Worm (Caenorhabditis elegans) whole organism, L1 larva: ENCODE measurements around the gene dsl-6.

Experiments
- aly-2 ChIP-seq: fragments of 150-350 bp; optimal IDR thresholded peaks from 2 replicates; lab custom pipeline; 2014; ENCODE audit warnings: missing biosample characterization, missing genetic modification characterization
- dpl-1 ChIP-seq, 3 experiments: fragments of 150-350 bp in 2 of 3; sonication (generic microtip) in 1 of 3; optimal IDR thresholded peaks; 2 replicates each; lab custom pipeline; 2014 to 2017; ENCODE audit warnings: missing biosample characterization in 3 of 3, missing genetic modification characterization in 3 of 3, missing genetic modification reagents in 3 of 3
- fos-1 ChIP-seq: fragments of 150-350 bp; optimal IDR thresholded peaks from 2 replicates; lab custom pipeline; 2014; ENCODE audit warnings: missing biosample characterization, missing genetic modification characterization
- lin-13 ChIP-seq: fragments of 150-350 bp; optimal IDR thresholded peaks from 2 replicates; lab custom pipeline; 2014; ENCODE audit warnings: missing biosample characterization, missing genetic modification reagents, missing genetic modification characterization
- nhr-19 ChIP-seq: fragments of 200-800 bp; sonication (Bioruptor generic); conservative IDR thresholded peaks from 2 replicates; pipeline ENCODE4 v1.3.6; 2022; ENCODE audit warnings: missing genetic modification characterization, missing compliant biosample characterization
- pax-3 ChIP-seq: fragments of 200-800 bp; sonication (Bioruptor generic); optimal IDR thresholded peaks from 2 replicates; lab custom pipeline; 2018; ENCODE audit warnings: mild to moderate bottlenecking, missing genetic modification characterization, moderate library complexity, missing compliant biosample characterization
- unc-62 ChIP-seq: fragments of 150-350 bp; optimal IDR thresholded peaks from 2 replicates; lab custom pipeline; 2014; ENCODE audit warnings: missing biosample characterization, missing genetic modification reagents, missing genetic modification characterization

DNA sequence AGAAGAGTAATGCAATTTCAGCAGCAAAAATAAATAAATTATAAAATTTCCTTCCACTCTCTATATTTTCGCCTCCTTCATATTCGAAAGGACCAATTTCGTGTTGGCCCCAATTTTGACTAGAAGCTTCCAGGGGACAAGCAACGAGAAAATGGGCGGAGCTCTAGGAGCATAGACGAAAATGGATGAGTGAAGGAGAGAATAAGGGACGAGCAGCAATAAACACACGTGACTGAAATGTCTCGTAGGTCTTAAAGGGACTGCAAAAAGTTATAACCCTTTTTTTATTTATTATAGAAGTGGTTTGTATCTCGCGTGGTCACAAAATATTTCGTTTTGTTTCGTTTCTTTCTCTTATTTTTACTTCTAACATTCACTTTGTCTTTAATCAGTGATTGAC is 48.4 kb downstream of the dsl-6 start:
- no peak for TF ChIP-seq aly-2
- no peak for TF ChIP-seq pax-3
- TF ChIP-seq fos-1 (tag; lab: Kevin White, UChicago) = no peak
- TF ChIP-seq unc-62 (GFP tag; lab: Kevin White, UChicago) = no peak
- TF ChIP-seq lin-13 (GFP tag; lab: Kevin White, UChicago) = no peak
- TF ChIP-seq dpl-1 (GFP tag; optimal IDR thresholded peaks at IDR 0.05; lab: Kevin White, UChicago) = no peak
- no peak for TF ChIP-seq nhr-19 (GFP tag; lab: Robert Waterston, UW)
